Worm (Caenorhabditis elegans): Measurements from ENCODE around the gene ceh-53.

DNA sequence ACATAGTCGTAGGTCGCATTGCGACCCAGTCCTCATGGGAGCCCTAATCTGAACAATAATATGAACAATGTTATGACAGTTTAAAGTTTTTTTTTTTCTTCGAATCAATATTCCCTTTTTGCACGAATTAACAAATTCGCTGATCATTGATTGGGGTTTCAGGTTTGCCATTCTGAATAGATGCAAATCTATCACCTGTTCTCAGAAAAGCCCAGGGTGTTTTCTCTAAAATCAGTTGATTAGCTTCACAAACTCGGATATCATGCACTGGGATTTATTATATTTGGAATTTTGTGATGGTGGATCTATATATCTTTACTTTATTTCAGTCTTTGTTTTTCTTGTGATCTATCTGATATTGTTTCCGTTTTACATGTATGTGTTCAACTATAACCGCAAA, 44.7 kb upstream of the ceh-53 start, which contains the start of gene srz-23:
- TF ChIP-seq T22C8.4 (GFP tag; IDR thresholded peaks at IDR 0.05) (no peak), klf-2 (GFP tag; conservative IDR thresholded peaks at IDR 0.05) (no peak), ztf-23 (GFP tag; IDR thresholded peaks at IDR 0.05) (no peak), tab-1 (GFP tag; IDR thresholded peaks at IDR 0.05) (no peak), flt-1 (GFP tag; IDR thresholded peaks at IDR 0.05) (no peak)

All from whole organism, midembryonic.